Worm (Caenorhabditis elegans) whole organism, L4 larva: Measurements from ENCODE around the gene C34C12.12.
"Not testable (repeated sequence)": the region's sequence is repeated elsewhere in the genome, so short reads cannot be mapped to it uniquely, and the experiment has no call there.

Source experiments
- D1046.2 ChIP-seq: fragments of 200-800 bp; sonication (Bioruptor generic); IDR thresholded peaks from 2 replicates; pipeline ENCODE4 v1.3.6; 2022; ENCODE audit warnings: missing genetic modification characterization, missing compliant biosample characterization
- F37D6.2 ChIP-seq: sonication (generic microtip); optimal IDR thresholded peaks from 2 replicates; lab custom pipeline; 2016; ENCODE audit warnings: mild to moderate bottlenecking, missing genetic modification characterization, missing compliant biosample characterization
- T20F7.1 ChIP-seq: fragments of 200-800 bp; sonication (Bioruptor generic); optimal IDR thresholded peaks from 2 replicates; lab custom pipeline; 2018; ENCODE audit warnings: mild to moderate bottlenecking, missing genetic modification characterization, missing compliant biosample characterization
- T26A8.4 ChIP-seq: fragments of 200-800 bp; sonication (Bioruptor generic); IDR thresholded peaks from 2 replicates; pipeline ENCODE4 v1.3.6; 2022; ENCODE audit warnings: missing genetic modification characterization, missing compliant biosample characterization
- aha-1 ChIP-seq: fragments of 150-350 bp; peaks from one replicate; lab custom pipeline; 2014; ENCODE audit warnings: missing biosample characterization, missing genetic modification characterization
- arid-1 ChIP-seq: fragments of 200-800 bp; sonication (Bioruptor generic); conservative IDR thresholded peaks from 2 replicates; pipeline ENCODE4 v1.3.6; 2022; ENCODE audit warnings: missing genetic modification reagents, missing genetic modification characterization, missing compliant biosample characterization
- ceh-28 ChIP-seq: fragments of 150-350 bp; optimal IDR thresholded peaks from 2 replicates; lab custom pipeline; 2014; ENCODE audit warnings: missing biosample characterization, missing genetic modification reagents, missing genetic modification characterization
- ceh-44 ChIP-seq: fragments of 200-800 bp; sonication (Bioruptor generic); IDR thresholded peaks from 2 replicates; pipeline ENCODE4 v1.3.6; 2022; ENCODE audit warnings: missing genetic modification reagents, missing genetic modification characterization, missing compliant biosample characterization
- daf-12 ChIP-seq: fragments of 150-350 bp; optimal IDR thresholded peaks from 2 replicates; lab custom pipeline; 2014; ENCODE audit warnings: missing biosample characterization, missing genetic modification reagents, missing genetic modification characterization
- daf-16 ChIP-seq, 3 experiments: sonication (generic microtip); optimal IDR thresholded peaks; 2 replicates each; lab custom pipeline; 2016 to 2017; ENCODE audit warnings: missing genetic modification characterization in 3 of 3, missing genetic modification reagents in 3 of 3, mild to moderate bottlenecking in 2 of 3, missing compliant biosample characterization in 2 of 3, missing biosample characterization in 1 of 3, moderate library complexity in 1 of 3
- daf-19 ChIP-seq: fragments of 200-800 bp; sonication (Bioruptor generic); conservative IDR thresholded peaks from 2 replicates; pipeline ENCODE4 v1.3.6; 2022; ENCODE audit warnings: missing genetic modification characterization, missing compliant biosample characterization
- dmd-6 ChIP-seq: fragments of 200-800 bp; sonication (Bioruptor generic); IDR thresholded peaks from 2 replicates; pipeline ENCODE4 v1.3.6; 2022; ENCODE audit warnings: missing genetic modification reagents, missing genetic modification characterization, missing compliant biosample characterization
- dmd-9 ChIP-seq: fragments of 200-800 bp; sonication (Bioruptor generic); IDR thresholded peaks from 2 replicates; pipeline ENCODE4 v1.3.6; 2022; ENCODE audit warnings: missing genetic modification reagents, missing genetic modification characterization, missing compliant biosample characterization
- hlh-11 ChIP-seq: fragments of 200-800 bp; sonication (Bioruptor generic); optimal IDR thresholded peaks from 2 replicates; lab custom pipeline; 2018; ENCODE audit warnings: mild to moderate bottlenecking, missing genetic modification characterization, missing compliant biosample characterization
- lin-1 ChIP-seq: fragments of 200-800 bp; sonication (Bioruptor generic); IDR thresholded peaks from 2 replicates; pipeline ENCODE4 v1.3.6; 2022; ENCODE audit warnings: missing genetic modification reagents, missing genetic modification characterization, missing compliant biosample characterization
- lin-13 ChIP-seq: fragments of 150-350 bp; optimal IDR thresholded peaks from 2 replicates; lab custom pipeline; 2014; ENCODE audit warnings: missing biosample characterization, missing genetic modification reagents, missing genetic modification characterization
- lin-39 ChIP-seq: fragments of 150-350 bp; optimal IDR thresholded peaks from 2 replicates; lab custom pipeline; 2014; ENCODE audit warnings: missing biosample characterization, missing genetic modification reagents, missing genetic modification characterization
- lsy-2 ChIP-seq, 2 experiments: fragments of 150-350 bp in 1 of 2; sonication (generic microtip) in 1 of 2; optimal IDR thresholded peaks; 2 replicates each; lab custom pipeline; 2014 to 2017; ENCODE audit warnings: missing biosample characterization in 2 of 2, missing genetic modification characterization in 2 of 2
- madf-5 ChIP-seq, 2 experiments: fragments of 200-800 bp; sonication (Bioruptor generic); IDR thresholded peaks; 2 replicates each; pipeline ENCODE4 v1.3.6; 2022; ENCODE audit warnings: missing compliant biosample characterization in 2 of 2, missing genetic modification characterization in 2 of 2
- mdl-1 ChIP-seq, 2 experiments: fragments of 150-350 bp in 1 of 2; sonication (generic microtip) in 1 of 2; optimal IDR thresholded peaks; 2 replicates each; lab custom pipeline; 2014 to 2017; ENCODE audit warnings: missing biosample characterization in 2 of 2, missing genetic modification characterization in 2 of 2
- mep-1 ChIP-seq: fragments of 150-350 bp; sonication (generic microtip); optimal IDR thresholded peaks from 3 replicates; lab custom pipeline; 2014; ENCODE audit warnings: missing biosample characterization, missing genetic modification characterization
- mes-2 ChIP-seq: sonication (generic microtip); optimal IDR thresholded peaks from 2 replicates; lab custom pipeline; 2016; ENCODE audit warnings: missing genotype, mild to moderate bottlenecking, missing genetic modification characterization, missing compliant biosample characterization; ENCODE audit not compliant: poor library complexity, severe bottlenecking
- nhr-28 ChIP-seq: fragments of 150-350 bp; optimal IDR thresholded peaks from 2 replicates; lab custom pipeline; 2014; ENCODE audit warnings: missing biosample characterization, missing genetic modification characterization
- nhr-48 ChIP-seq: sonication (generic microtip); optimal IDR thresholded peaks from 2 replicates; lab custom pipeline; 2016; ENCODE audit warnings: mild to moderate bottlenecking, missing genetic modification characterization, missing compliant biosample characterization
- nhr-77 ChIP-seq: fragments of 150-350 bp; optimal IDR thresholded peaks from 2 replicates; lab custom pipeline; 2014; ENCODE audit warnings: missing biosample characterization, missing genetic modification characterization
- pqm-1 ChIP-seq: sonication (generic microtip); optimal IDR thresholded peaks from 2 replicates; lab custom pipeline; 2017; ENCODE audit warnings: missing biosample characterization, missing genetic modification characterization
- rbr-2 ChIP-seq: sonication (generic microtip); optimal IDR thresholded peaks from 2 replicates; lab custom pipeline; 2016; ENCODE audit warnings: missing genotype, missing genetic modification characterization, missing compliant biosample characterization
- sdz-12 ChIP-seq: fragments of 200-800 bp; sonication (Bioruptor generic); optimal IDR thresholded peaks from 2 replicates; lab custom pipeline; 2018; ENCODE audit warnings: mild to moderate bottlenecking, missing genetic modification characterization, missing compliant biosample characterization
- set-16 ChIP-seq: fragments of 200-800 bp; sonication (Bioruptor generic); IDR thresholded peaks from 2 replicates; pipeline ENCODE4 v1.3.6; 2022; ENCODE audit warnings: missing genetic modification reagents, missing genetic modification characterization, missing compliant biosample characterization
- snpc-4 ChIP-seq: fragments of 150-350 bp; optimal IDR thresholded peaks from 2 replicates; lab custom pipeline; 2014; ENCODE audit warnings: missing biosample characterization, missing genetic modification characterization
- spr-3 ChIP-seq: fragments of 200-800 bp; sonication (Bioruptor generic); optimal IDR thresholded peaks from 2 replicates; lab custom pipeline; 2018; ENCODE audit warnings: mild to moderate bottlenecking, missing genetic modification characterization, missing compliant biosample characterization
- unc-62 ChIP-seq, 3 experiments: fragments of 150-350 bp in 1 of 3; sonication (generic microtip); optimal IDR thresholded peaks in 2 of 3; peaks in 1 of 3; 1 replicate in 1 of 3; 2 replicates in 2 of 3; lab custom pipeline; 2014 to 2017; ENCODE audit warnings: missing biosample characterization in 3 of 3, missing genetic modification characterization in 3 of 3, missing genetic modification reagents in 3 of 3, missing genotype in 1 of 3
- zag-1 ChIP-seq: fragments of 150-350 bp; optimal IDR thresholded peaks from 2 replicates; lab custom pipeline; 2014; ENCODE audit warnings: missing biosample characterization, missing genetic modification characterization

C34C12.12 gene

DNA sequence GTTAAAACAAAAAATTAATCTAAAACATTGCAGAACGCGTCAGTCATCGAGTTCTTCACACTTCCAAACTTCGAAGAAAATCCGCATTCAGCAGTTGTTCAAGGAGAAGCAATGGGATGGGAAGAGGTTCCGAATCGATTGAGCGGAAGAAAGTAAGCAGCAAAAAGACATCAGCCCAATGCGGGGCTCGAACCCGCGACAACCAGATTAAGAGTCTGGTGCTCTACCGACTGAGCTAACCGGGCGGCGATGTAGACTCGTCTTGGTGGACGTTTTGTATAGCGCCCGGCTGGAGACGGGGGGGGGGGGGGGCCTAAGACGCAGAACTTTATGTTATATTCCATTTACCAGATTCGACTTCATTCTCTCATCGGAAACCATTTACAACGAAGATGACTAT, 26.3 kb upstream of the C34C12.12 start (continued):
- TF ChIP-seq nhr-48 (tag; lab: Kevin White, UChicago): no peak
- no peak for TF ChIP-seq lin-39 (tag; lab: Kevin White, UChicago)
- TF ChIP-seq sdz-12 (GFP tag; lab: Kevin White, UChicago): no peak

DNA sequence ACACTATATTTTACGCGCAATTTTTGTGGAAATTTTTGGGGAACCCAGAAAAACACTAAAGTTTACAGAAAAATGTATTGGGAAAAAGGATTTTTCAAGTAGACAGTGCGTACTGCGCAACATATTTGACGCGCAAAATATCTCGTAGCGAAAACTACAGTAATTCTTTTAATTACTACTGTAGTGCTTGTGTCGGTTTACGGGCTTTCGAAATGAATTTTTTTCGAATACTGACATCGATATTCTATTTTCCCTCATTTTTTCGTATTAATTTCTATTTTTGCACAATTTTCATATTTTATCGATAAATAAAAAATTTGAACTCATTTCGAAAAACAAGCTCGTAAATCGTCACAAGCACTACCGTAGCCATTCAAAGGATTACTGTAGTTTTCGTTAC, 24.4 kb upstream of the C34C12.12 start:
- no peak for TF ChIP-seq nhr-28 (tag; lab: Kevin White, UChicago)
- TF ChIP-seq unc-62 (GFP tag; optimal IDR thresholded peaks at IDR 0.05 in 1 of 2; lab: Kevin White, UChicago): peak in 1 of 2 experiments; percentile 95
- TF ChIP-seq unc-62 (tag; optimal IDR thresholded peaks at IDR 0.05; lab: Kevin White, UChicago): no peak

DNA sequence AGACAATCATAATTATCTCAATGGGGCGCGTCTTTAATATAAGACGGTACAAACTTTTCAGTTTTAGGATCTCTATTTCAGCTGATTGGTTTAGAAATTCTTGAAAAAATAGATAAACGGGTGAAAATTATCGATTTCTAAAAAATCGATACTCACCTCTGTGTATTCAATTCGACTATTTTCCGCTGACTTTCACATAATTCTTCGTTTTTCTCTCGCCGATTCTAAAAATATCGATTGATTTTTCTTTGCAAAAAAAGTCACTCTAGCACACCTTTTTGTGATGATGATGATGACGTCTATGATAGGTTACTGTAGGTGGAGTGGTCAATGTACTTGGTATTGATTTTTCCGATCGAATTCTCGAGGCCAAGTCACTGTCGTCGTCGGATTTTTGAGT, 23.2 kb upstream of the C34C12.12 start:
- TF ChIP-seq mep-1 (tag; lab: Kevin White, UChicago): no peak
- peak; percentile 82 for TF ChIP-seq ceh-28 (tag; lab: Kevin White, UChicago)

DNA sequence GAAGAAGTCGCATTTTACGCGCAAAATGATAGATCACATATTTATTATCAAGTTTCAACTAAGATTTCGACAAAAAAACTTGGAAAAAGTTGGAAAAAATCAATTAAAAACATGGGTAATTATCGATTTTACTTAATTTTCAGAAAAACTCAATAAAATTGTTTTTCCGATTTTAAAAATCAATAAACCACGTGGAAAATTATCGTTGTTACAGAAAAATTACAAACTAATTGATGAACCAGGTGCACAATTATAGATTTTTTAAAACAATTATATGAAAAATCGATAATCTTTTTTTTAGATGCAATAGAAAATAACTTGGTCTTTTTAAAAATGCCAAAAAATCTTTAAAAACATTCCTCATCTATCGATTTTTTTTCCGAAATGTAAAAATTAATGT, 22.3 kb upstream of the C34C12.12 start:
- TF ChIP-seq arid-1 (GFP tag; lab: Robert Waterston, UW): no peak
- TF ChIP-seq lin-13 (GFP tag; lab: Kevin White, UChicago): no peak
- peak; percentile 61 for TF ChIP-seq ceh-28 (tag; lab: Kevin White, UChicago)

DNA sequence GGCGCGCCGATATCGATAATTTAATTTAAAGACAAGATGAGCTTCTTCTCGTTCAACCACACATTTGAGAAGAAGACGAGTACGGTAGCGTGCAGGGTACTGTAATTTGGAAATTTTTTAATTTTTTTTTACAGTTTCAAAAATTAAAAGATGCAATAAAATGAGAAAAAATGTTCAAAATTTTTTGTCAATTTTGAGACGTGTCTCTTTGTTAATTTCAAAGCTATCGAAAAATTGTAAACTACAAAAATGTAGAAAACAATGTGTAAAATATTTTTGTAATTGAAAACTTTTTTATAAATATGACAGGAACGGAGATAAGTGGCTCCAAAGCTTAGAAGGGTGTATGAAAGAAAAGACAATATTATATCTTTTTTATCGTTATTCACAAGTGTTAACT, 21.6 kb upstream of the C34C12.12 start, which contains the start of gene K01A11.1:
TSS of gene K01A11.1 (minus strand) at position 101 of the 400 bp plus-strand sequence.
- no peak for TF ChIP-seq zag-1 (tag; lab: Kevin White, UChicago)
- no peak for TF ChIP-seq ceh-28 (tag; lab: Kevin White, UChicago)
- TF ChIP-seq lin-39 (tag; lab: Kevin White, UChicago): no peak
- no peak for TF ChIP-seq lin-1 (GFP tag; lab: Robert Waterston, UW)
- no peak for TF ChIP-seq spr-3 (GFP tag; lab: Kevin White, UChicago)

DNA sequence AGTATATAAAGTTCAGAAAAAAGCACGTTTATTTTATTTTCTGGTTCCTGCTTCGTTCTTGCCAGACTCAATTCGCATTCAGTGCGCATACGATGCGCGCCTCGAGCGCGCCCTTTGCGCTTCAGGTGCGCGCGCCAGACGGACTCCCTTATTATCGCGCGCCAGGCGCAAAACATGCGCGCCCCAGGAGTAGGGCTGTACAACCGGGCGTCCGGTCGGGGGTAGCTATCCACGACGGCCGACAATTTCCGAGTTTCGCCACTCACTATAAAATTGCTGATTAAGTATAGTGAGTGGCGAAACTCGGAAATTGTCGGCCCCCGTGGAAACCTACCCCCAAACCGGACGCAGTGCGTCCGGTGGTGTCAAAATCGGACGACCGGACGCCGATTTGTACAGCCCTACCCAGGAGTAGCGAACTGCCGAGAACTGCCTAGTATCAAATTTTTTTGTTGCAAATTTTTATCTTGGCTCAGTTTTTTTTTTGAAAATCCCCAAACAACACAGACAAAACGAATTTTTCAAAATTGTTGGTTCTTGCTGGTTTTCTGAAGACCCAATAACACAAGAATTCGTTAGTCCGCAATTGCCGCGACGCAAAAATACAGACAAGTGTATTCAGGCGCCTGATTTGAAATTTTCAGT, 19.4 kb upstream of the C34C12.12 start:
- TF ChIP-seq set-16 (peak; percentile 84), unc-62 (GFP tag; optimal IDR thresholded peaks at IDR 0.05 in 1 of 2; lab: Kevin White, UChicago) (peak in 1 of 2 experiments; percentile 57)
- TF ChIP-seq unc-62 (tag; optimal IDR thresholded peaks at IDR 0.05; lab: Kevin White, UChicago): not testable (repeated sequence)

DNA sequence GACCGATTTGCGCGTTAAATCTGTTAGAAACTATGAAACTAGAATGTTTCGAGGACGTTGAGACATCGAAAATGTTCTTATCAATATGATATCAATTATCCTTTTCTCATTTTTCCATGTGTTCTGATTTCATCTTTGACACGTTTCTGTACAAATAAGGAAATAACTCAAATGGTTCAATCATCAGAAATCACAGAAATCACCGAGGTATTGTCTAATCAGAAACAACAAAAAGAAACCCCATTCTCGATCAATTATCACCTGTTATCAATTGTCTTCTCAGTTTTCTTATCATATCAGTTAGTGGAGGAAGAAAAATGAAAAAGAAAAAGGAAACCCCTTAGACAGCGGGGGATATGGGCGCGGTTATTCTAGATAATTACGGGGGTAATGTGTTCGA, 17.8 kb upstream of the C34C12.12 start:
- TF ChIP-seq mes-2 (tag; lab: Kevin White, UChicago) (no peak), T26A8.4 (GFP tag; lab: Robert Waterston, UW) (no peak), unc-62 (GFP tag; optimal IDR thresholded peaks at IDR 0.05 in 1 of 2; lab: Kevin White, UChicago) (peak in 1 of 2 experiments; percentile 99), unc-62 (tag; optimal IDR thresholded peaks at IDR 0.05; lab: Kevin White, UChicago) (no peak), dmd-6 (GFP tag; lab: Robert Waterston, UW) (peak; percentile 60), nhr-28 (tag; lab: Kevin White, UChicago) (peak; percentile 72), pqm-1 (tag; lab: Kevin White, UChicago) (peak; percentile 60), mdl-1 (tag; optimal IDR thresholded peaks at IDR 0.05; lab: Kevin White, UChicago) (peak in 1 of 2 experiments; percentile 51), nhr-48 (tag; lab: Kevin White, UChicago) (no peak), T20F7.1 (GFP tag; lab: Kevin White, UChicago) (no peak), daf-16 (GFP tag; optimal IDR thresholded peaks at IDR 0.05; lab: Kevin White, UChicago) (no peak), daf-16 (tag; optimal IDR thresholded peaks at IDR 0.05; lab: Kevin White, UChicago) (no peak), hlh-11 (tag; lab: Kevin White, UChicago) (peak; percentile 41), lsy-2 (tag; optimal IDR thresholded peaks at IDR 0.05; lab: Kevin White, UChicago) (peak in 1 of 2 experiments; percentile 4)

DNA sequence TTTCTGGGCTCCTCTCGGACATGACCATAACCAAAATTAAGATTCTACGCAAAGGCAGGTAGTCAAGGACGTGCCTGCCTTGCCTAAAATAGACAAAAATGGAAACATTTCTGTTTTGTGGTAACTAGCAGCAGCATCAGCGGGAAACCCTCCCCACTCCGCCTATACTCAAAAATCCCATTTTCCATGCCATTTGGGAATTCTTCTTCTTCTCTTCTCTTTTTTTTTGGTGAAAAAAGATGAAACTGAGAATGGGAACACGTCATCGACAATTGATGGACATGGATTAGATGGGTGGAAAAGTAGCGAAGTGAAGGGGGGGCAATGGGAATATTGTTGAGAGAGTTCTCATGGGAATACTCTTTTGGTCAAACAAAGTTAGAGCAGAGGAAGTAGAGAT, 15.9 kb upstream of the C34C12.12 start:
- TF ChIP-seq ceh-44 (GFP tag; lab: Robert Waterston, UW) (no peak), pqm-1 (tag; lab: Kevin White, UChicago) (no peak), rbr-2 (tag; lab: Kevin White, UChicago) (peak; percentile 2), daf-12 (tag; lab: Kevin White, UChicago) (no peak), unc-62 (GFP tag; optimal IDR thresholded peaks at IDR 0.05 in 1 of 2; lab: Kevin White, UChicago) (peak in 1 of 2 experiments; percentile 28), unc-62 (tag; optimal IDR thresholded peaks at IDR 0.05; lab: Kevin White, UChicago) (no peak), madf-5 (GFP tag; IDR thresholded peaks at IDR 0.05; lab: Robert Waterston, UW) (no peak), dmd-9 (GFP tag; lab: Robert Waterston, UW) (no peak), aha-1 (tag; lab: Kevin White, UChicago) (peak; percentile 93), nhr-77 (no peak), daf-19 (GFP tag; lab: Robert Waterston, UW) (no peak), F37D6.2 (tag; lab: Kevin White, UChicago) (no peak), dmd-6 (GFP tag; lab: Robert Waterston, UW) (no peak), lsy-2 (tag; optimal IDR thresholded peaks at IDR 0.05; lab: Kevin White, UChicago) (no peak), lin-1 (GFP tag; lab: Robert Waterston, UW) (no peak), D1046.2 (GFP tag; lab: Robert Waterston, UW) (no peak), snpc-4 (tag; lab: Kevin White, UChicago) (no peak)
